Worm (Caenorhabditis elegans) whole organism, L1 larva: Measurements from ENCODE around the gene F29B9.8.

ENCODE experiments used
- aha-1 ChIP-seq: fragments of 150-350 bp; optimal IDR thresholded peaks from 2 replicates; lab custom pipeline; 2014; ENCODE audit warnings: missing biosample characterization, missing genetic modification characterization
- blmp-1 ChIP-seq: fragments of 150-350 bp; optimal IDR thresholded peaks from 2 replicates; lab custom pipeline; 2014; ENCODE audit warnings: missing biosample characterization, missing genetic modification characterization
- ceh-82 ChIP-seq, 3 experiments: fragments of 150-350 bp in 1 of 3; sonication (generic microtip) in 2 of 3; optimal IDR thresholded peaks; 2 replicates each; lab custom pipeline; 2014 to 2017; ENCODE audit warnings: missing biosample characterization in 3 of 3, missing genetic modification characterization in 3 of 3
- ces-1 ChIP-seq: fragments of 150-350 bp; optimal IDR thresholded peaks from 2 replicates; lab custom pipeline; 2014; ENCODE audit warnings: missing biosample characterization, missing genetic modification reagents, missing genetic modification characterization
- fkh-10 ChIP-seq: sonication (generic microtip); optimal IDR thresholded peaks from 2 replicates; lab custom pipeline; 2017; ENCODE audit warnings: missing biosample characterization, missing genetic modification reagents, missing genetic modification characterization
- fos-1 ChIP-seq: fragments of 150-350 bp; optimal IDR thresholded peaks from 2 replicates; lab custom pipeline; 2014; ENCODE audit warnings: missing biosample characterization, missing genetic modification characterization
- lsy-2 ChIP-seq, 2 experiments: fragments of 150-350 bp; optimal IDR thresholded peaks; 2 replicates each; lab custom pipeline; 2014; ENCODE audit warnings: missing biosample characterization in 2 of 2, missing genetic modification characterization in 2 of 2
- nhr-71 ChIP-seq: sonication (generic microtip); optimal IDR thresholded peaks from 2 replicates; lab custom pipeline; 2016; ENCODE audit warnings: mild to moderate bottlenecking, missing genetic modification characterization, moderate library complexity, missing compliant biosample characterization
- pqm-1 ChIP-seq: sonication (generic microtip); optimal IDR thresholded peaks from 3 replicates; lab custom pipeline; 2017; ENCODE audit warnings: missing biosample characterization, missing genetic modification characterization
- skn-1 ChIP-seq: fragments of 150-350 bp; optimal IDR thresholded peaks from 2 replicates; lab custom pipeline; 2014; ENCODE audit warnings: missing biosample characterization, missing genetic modification characterization
- ztf-11 ChIP-seq, 2 experiments: sonication (generic microtip); optimal IDR thresholded peaks; 2 replicates each; lab custom pipeline; 2016 to 2017; ENCODE audit warnings: missing genetic modification characterization in 2 of 2, missing biosample characterization in 1 of 2, missing compliant biosample characterization in 1 of 2
- ztf-4 ChIP-seq: fragments of 150-350 bp; optimal IDR thresholded peaks from 2 replicates; lab custom pipeline; 2014; ENCODE audit warnings: missing biosample characterization, missing genetic modification characterization

- TF ChIP-seq lsy-2 (tag; optimal IDR thresholded peaks at IDR 0.05; lab: Kevin White, UChicago) (no peak), ces-1 (GFP tag; lab: Kevin White, UChicago) (no peak), ztf-4 (tag; lab: Kevin White, UChicago) (no peak), pqm-1 (no peak), skn-1 (tag; lab: Kevin White, UChicago) (no peak), fkh-10 (GFP tag; lab: Kevin White, UChicago) (no peak), fos-1 (tag; lab: Kevin White, UChicago) (no peak), ceh-82 (tag; optimal IDR thresholded peaks at IDR 0.05; lab: Kevin White, UChicago) (no peak), ztf-11 (tag; optimal IDR thresholded peaks at IDR 0.05; lab: Kevin White, UChicago) (no peak), blmp-1 (tag; lab: Kevin White, UChicago) (no peak), nhr-71 (no peak), aha-1 (tag; lab: Kevin White, UChicago) (no peak)
Measured at ce11 chrIV:4692463-4692862, 45.0 kb downstream of the F29B9.8 start, which contains the start of gene spe-51.
